Worm (Caenorhabditis elegans) whole organism, L4/young adult: ENCODE data around the gene Y104H12D.2.
"Not testable (repeated sequence)": the region's sequence is repeated elsewhere in the genome, so short reads cannot be mapped to it uniquely, and the experiment has no call there.

Experiments used
- W03F9.2 ChIP-seq: fragments of 150-350 bp; optimal IDR thresholded peaks from 2 replicates; lab custom pipeline; 2014; ENCODE audit warnings: missing biosample characterization, missing genetic modification characterization
- dao-5 ChIP-seq: sonication (generic microtip); optimal IDR thresholded peaks from 2 replicates; lab custom pipeline; 2016; ENCODE audit warnings: missing genotype, missing genetic modification characterization, moderate library complexity, missing compliant biosample characterization
- him-1 ChIP-seq: sonication (generic microtip); optimal IDR thresholded peaks from 2 replicates; lab custom pipeline; 2016; ENCODE audit warnings: missing genotype, missing genetic modification reagents, missing genetic modification characterization, missing compliant biosample characterization

Y104H12D.2 gene

ce11 chrIV:1187502-1187901 is 9.7 kb downstream of the Y104H12D.2 start, which contains the start of gene mdt-20:
Gene mdt-20, plus strand, starts transcription at chrIV:1187802.
- not testable (repeated sequence) for TF ChIP-seq dao-5 (tag; lab: Kevin White, UChicago); him-1; W03F9.2

ce11 chrIV:1192765-1193164 is 14.9 kb downstream of the Y104H12D.2 start, which contains the start of gene spl-3:
Gene spl-3, plus strand, starts transcription at chrIV:1193065.
- TF ChIP-seq him-1 = no peak
- TF ChIP-seq W03F9.2 = no peak
- no peak for TF ChIP-seq dao-5 (tag; lab: Kevin White, UChicago)

DNA sequence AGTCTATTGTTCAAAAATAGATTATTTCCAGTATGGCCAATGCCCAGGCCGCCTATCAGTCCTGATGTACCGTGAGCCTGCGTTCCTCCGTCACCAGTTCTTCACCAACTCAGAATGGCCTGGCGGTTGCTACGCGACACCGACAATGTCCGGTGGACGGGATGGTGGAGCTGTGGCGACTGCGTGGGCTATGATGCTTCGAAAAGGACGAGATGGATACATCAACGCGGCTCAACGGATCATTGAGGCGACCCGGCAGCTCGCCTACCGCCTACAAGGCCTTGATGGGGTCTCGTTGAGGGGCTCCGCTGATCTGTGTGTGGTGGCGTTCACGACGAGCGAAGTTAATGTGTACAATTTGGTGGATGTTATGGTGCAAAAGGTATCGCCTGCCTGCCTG is 21.7 kb downstream of the Y104H12D.2 start:
- TF ChIP-seq W03F9.2 = no peak
- TF ChIP-seq dao-5 (tag; lab: Kevin White, UChicago) = no peak
- TF ChIP-seq him-1 = no peak

DNA sequence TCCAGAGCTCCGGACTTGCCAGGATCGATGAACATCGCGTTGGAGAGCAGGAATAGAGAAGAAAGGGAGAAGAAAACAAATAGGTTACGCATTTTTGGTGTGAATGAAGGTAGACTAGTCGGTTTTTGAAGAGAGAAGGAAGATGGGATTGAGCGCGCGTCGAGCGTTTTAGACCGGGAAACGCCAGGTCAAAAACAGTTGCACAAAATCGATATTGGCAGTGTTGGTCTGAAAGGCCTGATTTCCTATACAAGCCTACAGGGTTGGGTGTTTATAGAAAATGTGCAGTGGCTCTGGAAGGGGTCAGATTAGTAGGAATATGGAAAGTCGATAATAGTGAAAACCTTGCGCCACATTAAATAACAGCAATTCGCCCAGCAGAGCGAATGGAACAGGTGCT is 27.0 kb downstream of the Y104H12D.2 start, which contains the start of gene dsl-2:
TSS of gene dsl-2 (minus strand) at position 101 of the 400 bp plus-strand sequence.
- no peak for TF ChIP-seq dao-5 (tag; lab: Kevin White, UChicago)
- no peak for TF ChIP-seq W03F9.2
- no peak for TF ChIP-seq him-1

ce11 chrIV:1207980-1208379 is 30.2 kb downstream of the Y104H12D.2 start, which contains the start of gene dsl-1:
Gene dsl-1, minus strand, starts transcription at chrIV:1208080.
- no peak for TF ChIP-seq W03F9.2
- no peak for TF ChIP-seq dao-5 (tag; lab: Kevin White, UChicago)
- TF ChIP-seq him-1 = no peak

ce11 chrIV:1209320-1209719 is 31.5 kb downstream of the Y104H12D.2 start:
- no peak for TF ChIP-seq dao-5 (tag; lab: Kevin White, UChicago)
- TF ChIP-seq W03F9.2 = no peak
- no peak for TF ChIP-seq him-1

ce11 chrIV:1209813-1210212 is 32.0 kb downstream of the Y104H12D.2 start:
- TF ChIP-seq him-1 = no peak
- no peak for TF ChIP-seq dao-5 (tag; lab: Kevin White, UChicago)
- no peak for TF ChIP-seq W03F9.2

- no peak for TF ChIP-seq him-1
- no peak for TF ChIP-seq W03F9.2
- no peak for TF ChIP-seq dao-5 (tag; lab: Kevin White, UChicago)
These were observed 34.1 kb downstream of the Y104H12D.2 start for ce11 chrIV:1211902-1212301.

- no peak for TF ChIP-seq dao-5 (tag; lab: Kevin White, UChicago)
- no peak for TF ChIP-seq W03F9.2
- no peak for TF ChIP-seq him-1
These were observed 34.5 kb downstream of the Y104H12D.2 start for ce11 chrIV:1212357-1212756.

DNA sequence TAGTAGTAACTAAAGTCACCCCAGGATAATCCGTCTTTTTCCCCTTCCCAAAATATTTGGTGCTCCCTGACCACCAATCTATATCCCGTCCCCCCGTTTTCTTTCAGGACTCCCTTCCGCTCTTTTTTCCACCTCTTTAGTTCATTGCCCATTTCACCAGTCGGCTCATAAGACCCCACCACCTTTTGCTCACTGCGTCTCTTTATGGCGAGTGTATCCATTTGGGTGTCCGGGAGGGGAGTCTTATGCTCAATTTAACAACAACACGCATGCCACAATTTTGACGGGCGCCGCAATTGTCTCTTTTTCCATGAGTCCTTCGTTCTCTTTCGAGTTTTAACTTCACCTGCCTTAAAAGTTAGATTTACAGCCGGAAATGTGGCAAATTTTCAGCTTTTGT is 35.4 kb downstream of the Y104H12D.2 start:
- TF ChIP-seq dao-5 (tag; lab: Kevin White, UChicago) (no peak), him-1 (no peak), W03F9.2 (no peak)

DNA sequence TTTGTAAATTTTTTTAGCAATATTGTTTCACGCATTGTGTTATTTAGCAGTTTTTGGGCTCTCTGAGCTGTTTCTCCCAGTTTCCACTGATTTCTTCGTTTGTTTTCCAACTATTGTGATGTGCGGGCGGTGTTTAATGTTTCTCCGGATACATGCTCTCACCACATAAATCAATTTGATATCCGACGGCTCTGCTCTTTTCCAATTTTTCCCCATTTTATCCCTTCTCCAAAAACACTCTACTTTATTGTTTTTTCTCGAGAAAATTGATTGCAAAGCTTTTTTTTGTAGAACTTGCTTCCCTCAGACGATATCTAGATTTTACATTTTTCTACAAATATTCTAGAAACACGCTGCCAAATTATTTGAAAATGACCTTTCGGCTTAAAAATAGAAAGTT is 37.7 kb downstream of the Y104H12D.2 start:
- TF ChIP-seq dao-5 (tag; lab: Kevin White, UChicago) (no peak), him-1 (no peak), W03F9.2 (no peak)

DNA sequence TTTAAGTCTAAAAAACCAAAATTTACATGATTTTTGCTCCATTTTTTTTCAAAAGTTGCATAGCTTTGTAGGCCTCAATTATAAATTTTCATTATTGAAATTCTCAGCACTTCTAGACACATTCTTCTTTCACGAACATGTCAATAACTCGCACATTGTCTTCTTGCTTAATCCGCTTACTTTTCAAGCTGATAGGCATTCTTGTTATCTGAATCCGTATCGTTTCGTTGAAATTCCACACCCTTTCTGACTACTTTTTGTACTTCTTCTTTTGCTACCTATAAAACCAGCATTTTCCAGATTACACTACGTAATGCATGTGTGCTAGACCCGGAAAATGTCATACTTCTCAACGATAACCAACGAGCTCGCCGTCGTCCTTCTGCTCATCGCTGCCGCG is 38.5 kb downstream of the Y104H12D.2 start, which contains the start of gene W09G12.9:
TSS of gene W09G12.9 (plus strand) at position 301 of the 400 bp plus-strand sequence.
- TF ChIP-seq dao-5 (tag; lab: Kevin White, UChicago) (no peak), W03F9.2 (no peak), him-1 (no peak)

DNA sequence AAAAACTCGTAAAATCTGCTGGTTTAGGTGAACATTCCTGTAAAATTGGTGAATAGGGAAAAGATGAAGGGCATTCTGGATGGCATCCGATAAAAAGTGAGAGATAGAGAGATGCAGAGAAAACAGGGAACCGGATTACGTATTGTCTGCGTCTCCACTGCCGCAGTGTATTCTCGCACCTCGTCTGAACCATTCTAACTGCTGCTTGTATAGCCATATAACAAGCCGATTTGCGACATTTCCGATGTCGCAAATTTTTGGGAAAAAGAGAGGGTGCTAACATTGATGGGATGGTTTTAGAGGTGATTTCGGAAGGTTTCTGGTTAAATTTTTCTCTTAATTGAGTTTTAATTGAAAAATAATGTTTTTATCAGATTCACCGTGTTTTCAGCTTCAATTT is 43.3 kb downstream of the Y104H12D.2 start, which contains the start of gene W09G12.10:
TSS of gene W09G12.10 (minus strand) at position 121 of the 400 bp plus-strand sequence.
- TF ChIP-seq dao-5 (tag; lab: Kevin White, UChicago) = no peak
- TF ChIP-seq W03F9.2 = no peak
- no peak for TF ChIP-seq him-1

DNA sequence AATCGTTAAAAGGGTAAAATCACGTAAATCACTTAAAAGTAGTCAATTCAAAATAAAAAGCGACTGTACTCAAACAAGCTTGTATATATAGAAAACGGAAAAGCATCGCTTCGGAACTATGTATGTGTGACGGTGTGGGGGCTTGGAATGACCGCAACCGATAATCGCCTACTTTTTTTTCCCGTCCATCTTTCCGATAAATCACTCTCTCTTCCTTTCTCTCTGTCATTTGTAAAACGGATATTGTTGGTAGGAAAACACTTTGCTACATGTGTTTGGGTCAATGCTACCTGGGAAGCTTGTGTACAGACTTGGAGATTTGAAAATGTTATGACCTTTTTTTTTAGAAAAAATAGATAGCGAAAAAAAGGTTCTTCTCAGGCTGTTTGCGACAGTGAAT is 47.0 kb downstream of the Y104H12D.2 start:
- TF ChIP-seq him-1 (no peak), W03F9.2 (no peak), dao-5 (tag; lab: Kevin White, UChicago) (no peak)

DNA sequence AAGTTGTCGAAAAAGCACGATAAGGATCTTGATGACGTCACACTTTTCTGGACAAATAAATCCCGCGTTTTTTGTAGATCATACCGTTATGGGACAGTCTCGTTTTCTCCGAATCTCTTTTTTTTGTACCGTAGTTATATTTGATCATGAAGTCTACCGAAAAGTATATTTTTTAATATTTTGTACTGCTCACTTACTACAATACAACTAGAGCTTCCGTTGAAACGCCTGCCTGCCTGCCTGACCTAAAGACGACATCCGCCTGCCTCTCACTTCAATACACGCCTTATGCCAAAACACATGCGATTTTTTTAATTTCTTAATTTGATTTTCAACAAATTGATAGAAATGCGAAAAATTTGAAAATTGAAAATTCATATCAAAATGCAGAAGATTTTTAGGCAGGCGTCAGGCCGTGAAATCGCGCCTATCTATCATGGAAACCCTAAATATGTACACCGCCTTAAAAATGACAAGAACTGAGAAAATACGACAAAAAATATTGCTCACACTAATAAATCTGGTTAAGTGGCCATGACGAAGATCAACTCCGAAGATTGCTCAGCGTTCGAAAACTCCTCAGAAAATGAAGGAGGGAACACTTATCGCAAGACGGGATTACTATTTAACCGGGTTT is 47.9 kb downstream of the Y104H12D.2 start, which contains the start of gene W09G12.8:
TSS of gene W09G12.8 (plus strand) at position 587 of the 637 bp plus-strand sequence.
- no peak for TF ChIP-seq him-1
- TF ChIP-seq W03F9.2 = no peak
- no peak for TF ChIP-seq dao-5 (tag; lab: Kevin White, UChicago)
